Worm (Caenorhabditis elegans) whole organism, late embryonic: ENCODE results near the gene C31H2.4.

ENCODE experiments used
- C08G9.2 ChIP-seq: sonication (generic microtip); optimal IDR thresholded peaks from 2 replicates; lab custom pipeline; 2016; ENCODE audit warnings: mild to moderate bottlenecking, missing genetic modification characterization, moderate library complexity, missing compliant biosample characterization
- K02D7.2 ChIP-seq: sonication (generic microtip); optimal IDR thresholded peaks from 2 replicates; lab custom pipeline; 2017; ENCODE audit warnings: mild to moderate bottlenecking, missing genetic modification characterization, missing compliant biosample characterization
- ceh-14 ChIP-seq: sonication (generic microtip); optimal IDR thresholded peaks from 2 replicates; lab custom pipeline; 2016; ENCODE audit warnings: missing genotype, missing genetic modification characterization, missing compliant biosample characterization
- ets-4 ChIP-seq: sonication (generic microtip); optimal IDR thresholded peaks from 2 replicates; lab custom pipeline; 2016; ENCODE audit warnings: missing genetic modification characterization, missing compliant biosample characterization
- gmeb-2 ChIP-seq: sonication (generic microtip); optimal IDR thresholded peaks from 2 replicates; lab custom pipeline; 2016; ENCODE audit warnings: missing genetic modification characterization, inconsistent platforms, missing compliant biosample characterization
- nfya-1 ChIP-seq: sonication (generic microtip); optimal IDR thresholded peaks from 2 replicates; lab custom pipeline; 2017; ENCODE audit warnings: missing genetic modification characterization, mild to moderate bottlenecking, missing compliant biosample characterization, antibody characterized with exemption, moderate library complexity
- pag-3 ChIP-seq: sonication (generic microtip); optimal IDR thresholded peaks from 2 replicates; lab custom pipeline; 2016; ENCODE audit warnings: missing compliant biosample characterization, missing genetic modification characterization, borderline replicate concordance
- tbx-2 ChIP-seq: sonication (generic microtip); optimal IDR thresholded peaks from 2 replicates; lab custom pipeline; 2016; ENCODE audit warnings: missing genetic modification characterization, missing compliant biosample characterization

DNA sequence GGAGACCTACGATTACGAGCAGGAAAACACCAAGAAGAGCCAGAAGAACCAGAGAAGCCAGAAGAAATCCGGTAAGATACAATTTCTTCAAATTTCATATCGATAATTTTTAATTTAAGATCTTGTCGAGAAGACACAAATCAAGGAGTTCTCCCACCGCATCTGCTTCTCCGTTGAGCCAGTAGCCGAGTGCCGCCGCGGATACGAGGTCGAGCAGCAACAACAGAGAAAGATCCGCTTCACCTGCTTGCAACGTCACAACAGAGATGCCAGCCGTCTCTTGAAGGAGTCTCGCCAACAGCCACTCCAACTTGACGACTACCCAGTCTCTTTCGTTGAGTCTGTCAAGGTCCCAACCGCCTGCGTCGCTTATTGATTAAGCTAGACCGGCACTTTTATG is 53.8 kb downstream of the C31H2.4 start:
- TF ChIP-seq ceh-14 (no peak), ets-4 (tag; lab: Kevin White, UChicago) (no peak), C08G9.2 (tag; lab: Kevin White, UChicago) (no peak), pag-3 (tag; lab: Kevin White, UChicago) (no peak), nfya-1 (tag; lab: Kevin White, UChicago) (no peak), gmeb-2 (no peak), tbx-2 (tag; lab: Kevin White, UChicago) (no peak), K02D7.2 (tag; lab: Kevin White, UChicago) (no peak)
